Worm (Caenorhabditis elegans): Measurements from ENCODE around the gene madf-5.

ce11 chrII:14609297-14609937 lies 36.0 kb downstream of the madf-5 start:
- no peak for TF ChIP-seq T22C8.4 (GFP tag; IDR thresholded peaks at IDR 0.05)
- no peak for TF ChIP-seq klf-2 (GFP tag; conservative IDR thresholded peaks at IDR 0.05)
- TF ChIP-seq cog-1 (tag; optimal IDR thresholded peaks at IDR 0.05) = no peak
- no peak for TF ChIP-seq ref-1 (GFP tag; conservative IDR thresholded peaks at IDR 0.05)
- TF ChIP-seq med-1 (GFP tag; optimal IDR thresholded peaks at IDR 0.05; ENCODE audit: insufficient read depth) = no peak
- no peak for TF ChIP-seq flt-1 (GFP tag; IDR thresholded peaks at IDR 0.05)
- no peak for TF ChIP-seq ztf-23 (GFP tag; IDR thresholded peaks at IDR 0.05)

Measured in whole organism, midembryonic.